Fruit fly (Drosophila melanogaster) whole organism, embryonic: ENCODE data around the gene Tim17b1.

Experiments
- Awh ChIP-seq: fragments of 200-800 bp; sonication (Bioruptor generic); IDR thresholded peaks from 2 replicates; pipeline ENCODE4, ENCODE4 v1.3.6; 2022; ENCODE audit warnings: missing biosample characterization, missing genetic modification characterization
- CG10959 ChIP-seq: fragments of 200-800 bp; sonication (Bioruptor generic); IDR thresholded peaks from 2 replicates; pipeline ENCODE4 v1.3.6; 2022; ENCODE audit warnings: missing biosample characterization, missing genetic modification characterization
- CG11085 ChIP-seq: fragments of 200-800 bp; sonication (Bioruptor generic); IDR thresholded peaks from 2 replicates; pipeline ENCODE4 v1.3.6; 2022; ENCODE audit warnings: missing biosample characterization, missing genetic modification characterization
- CG11456 ChIP-seq: fragments of 200-800 bp; sonication (Bioruptor generic); IDR thresholded peaks from 3 replicates; pipeline ENCODE4 v1.3.6; 2022; ENCODE audit warnings: missing biosample characterization, missing genetic modification characterization
- CG12155 ChIP-seq: fragments of 200-800 bp; sonication (Bioruptor generic); optimal IDR thresholded peaks from 3 replicates; lab custom pipeline; 2016; ENCODE audit warnings: missing biosample characterization, missing genetic modification characterization
- CG1233 ChIP-seq: fragments of 200-800 bp; sonication (Bioruptor generic); optimal IDR thresholded peaks from 4 replicates; lab custom pipeline; 2018; ENCODE audit warnings: missing biosample characterization, mild to moderate bottlenecking, missing genetic modification characterization
- CG12391 ChIP-seq: fragments of 200-800 bp; sonication (Bioruptor generic); optimal IDR thresholded peaks from 3 replicates; lab custom pipeline; 2018; ENCODE audit warnings: missing biosample characterization, mild to moderate bottlenecking, missing genetic modification characterization, moderate library complexity
- CG13123 ChIP-seq: fragments of 200-800 bp; sonication (Bioruptor generic); optimal IDR thresholded peaks from 2 replicates; lab custom pipeline; 2016; ENCODE audit warnings: missing biosample characterization, missing genetic modification characterization
- CG14050 ChIP-seq: fragments of 200-800 bp; sonication (Bioruptor generic); IDR thresholded peaks from 3 replicates; pipeline ENCODE4 v1.3.6; 2022; ENCODE audit warnings: missing biosample characterization, missing genetic modification characterization
- CG15514 ChIP-seq: fragments of 200-800 bp; sonication (Bioruptor generic); optimal IDR thresholded peaks from 3 replicates; lab custom pipeline; 2017; ENCODE audit warnings: missing biosample characterization, missing genetic modification characterization, mild to moderate bottlenecking, moderate library complexity, missing genetic modification reagents
- CG16813 ChIP-seq: fragments of 200-800 bp; sonication (Bioruptor generic); IDR thresholded peaks from 3 replicates; pipeline ENCODE4 v1.3.6; 2022; ENCODE audit warnings: missing biosample characterization, missing genetic modification characterization; ENCODE audit not compliant: partially characterized antibody
- CG17186 ChIP-seq: fragments of 200-800 bp; sonication (Bioruptor generic); optimal IDR thresholded peaks from 3 replicates; lab custom pipeline; 2017; ENCODE audit warnings: missing biosample characterization, missing genetic modification reagents, missing genetic modification characterization
- CG17568 ChIP-seq: fragments of 200-800 bp; sonication (Bioruptor generic); optimal IDR thresholded peaks from 2 replicates; lab custom pipeline; 2018; ENCODE audit warnings: missing biosample characterization, mild to moderate bottlenecking, missing genetic modification characterization, moderate library complexity
- CG17802 ChIP-seq: fragments of 200-800 bp; sonication (Bioruptor generic); optimal IDR thresholded peaks from 2 replicates; lab custom pipeline; 2018; ENCODE audit warnings: missing biosample characterization, mild to moderate bottlenecking, missing genetic modification characterization, moderate library complexity
- CG18599 ChIP-seq: fragments of 200-800 bp; sonication (Bioruptor generic); optimal IDR thresholded peaks from 3 replicates; lab custom pipeline; 2017; ENCODE audit warnings: missing biosample characterization, missing genetic modification characterization, mild to moderate bottlenecking, moderate library complexity, missing genetic modification reagents
- CG33213 ChIP-seq: fragments of 200-800 bp; sonication (Bioruptor generic); optimal IDR thresholded peaks from 3 replicates; lab custom pipeline; 2016; ENCODE audit warnings: missing biosample characterization, missing genetic modification characterization
- CG4328 ChIP-seq: fragments of 200-800 bp; sonication (Bioruptor generic); optimal IDR thresholded peaks from 3 replicates; lab custom pipeline; 2017; ENCODE audit warnings: missing biosample characterization, missing genetic modification reagents, missing genetic modification characterization
- CG43689 ChIP-seq: fragments of 200-800 bp; sonication (Bioruptor generic); IDR thresholded peaks from 2 replicates; pipeline ENCODE4 v1.3.6; 2022; ENCODE audit warnings: missing biosample characterization, missing genetic modification characterization
- CG7745 ChIP-seq: fragments of 200-800 bp; sonication (Bioruptor generic); optimal IDR thresholded peaks from 2 replicates; lab custom pipeline; 2018; ENCODE audit warnings: missing biosample characterization, mild to moderate bottlenecking, missing genetic modification characterization, moderate library complexity
- CG7839 ChIP-seq: fragments of 200-800 bp; sonication (Bioruptor generic); optimal IDR thresholded peaks from 3 replicates; lab custom pipeline; 2018; ENCODE audit warnings: missing biosample characterization, mild to moderate bottlenecking, missing genetic modification characterization, moderate library complexity
- CG7963 ChIP-seq: fragments of 200-800 bp; sonication (Bioruptor generic); IDR thresholded peaks from 3 replicates; pipeline ENCODE4 v1.3.6; 2022; ENCODE audit warnings: missing biosample characterization, missing genetic modification characterization; ENCODE audit not compliant: partially characterized antibody
- CG9609 ChIP-seq: fragments of 200-800 bp; sonication (Bioruptor generic); optimal IDR thresholded peaks from 3 replicates; lab custom pipeline; 2016; ENCODE audit warnings: missing biosample characterization, missing genetic modification characterization
- CG9797 ChIP-seq: fragments of 200-800 bp; sonication (Bioruptor generic); optimal IDR thresholded peaks from 3 replicates; lab custom pipeline; 2018; ENCODE audit warnings: missing biosample characterization, mild to moderate bottlenecking, missing genetic modification characterization
- CG9817 ChIP-seq: fragments of 200-800 bp; sonication (Bioruptor generic); optimal IDR thresholded peaks from 2 replicates; lab custom pipeline; 2018; ENCODE audit warnings: missing biosample characterization, mild to moderate bottlenecking, missing genetic modification characterization, moderate library complexity
- Dll ChIP-seq: fragments of 200-800 bp; sonication (Bioruptor generic); IDR thresholded peaks from 4 replicates; pipeline ENCODE4 v1.3.6; 2022; ENCODE audit warnings: missing biosample characterization, missing genetic modification characterization; ENCODE audit not compliant: partially characterized antibody
- Dp ChIP-seq: fragments of 200-800 bp; sonication (Bioruptor generic); optimal IDR thresholded peaks from 2 replicates; lab custom pipeline; 2018; ENCODE audit warnings: missing biosample characterization, mild to moderate bottlenecking, missing genetic modification characterization, moderate library complexity
- E2f2 ChIP-seq: fragments of 200-800 bp; sonication (Bioruptor generic); IDR thresholded peaks from 2 replicates; pipeline ENCODE4 v1.3.6; 2022; ENCODE audit warnings: missing biosample characterization, missing genetic modification characterization
- Fer3 ChIP-seq: fragments of 200-800 bp; sonication (Bioruptor generic); optimal IDR thresholded peaks from 2 replicates; lab custom pipeline; 2018; ENCODE audit warnings: missing biosample characterization, mild to moderate bottlenecking, missing genetic modification characterization, moderate library complexity
- Lhr ChIP-seq: fragments of 200-800 bp; sonication (Bioruptor generic); optimal IDR thresholded peaks from 3 replicates; lab custom pipeline; 2017; ENCODE audit warnings: mild to moderate bottlenecking, missing biosample characterization, missing genetic modification reagents, missing genetic modification characterization
- Lim3 ChIP-seq: fragments of 200-800 bp; sonication (Bioruptor generic); IDR thresholded peaks from 2 replicates; pipeline ENCODE4 v1.3.6; 2022; ENCODE audit warnings: missing biosample characterization, missing genetic modification characterization
- MBD-R2 ChIP-seq: fragments of 200-800 bp; sonication (Bioruptor generic); IDR thresholded peaks from 2 replicates; pipeline ENCODE4 v1.3.6; 2022; ENCODE audit warnings: missing biosample characterization, missing genetic modification characterization
- Myb ChIP-seq: fragments of 200-800 bp; sonication (Bioruptor generic); optimal IDR thresholded peaks from 2 replicates; lab custom pipeline; 2016; ENCODE audit warnings: missing biosample characterization, missing genetic modification characterization
- Neu2 ChIP-seq: fragments of 200-800 bp; sonication (Bioruptor generic); optimal IDR thresholded peaks from 3 replicates; lab custom pipeline; 2016; ENCODE audit warnings: missing biosample characterization, missing genetic modification characterization, borderline replicate concordance
- bcd ChIP-seq: fragments of 200-800 bp; sonication (Bioruptor generic); optimal IDR thresholded peaks from 2 replicates; lab custom pipeline; 2017; ENCODE audit warnings: missing biosample characterization, mild to moderate bottlenecking, missing genetic modification characterization
- br ChIP-seq: fragments of >200 bp; optimal IDR thresholded peaks from 2 replicates; lab custom pipeline; 2017
- caup ChIP-seq: fragments of 200-800 bp; sonication (Bioruptor generic); optimal IDR thresholded peaks from 3 replicates; lab custom pipeline; 2017; ENCODE audit warnings: missing biosample characterization, mild to moderate bottlenecking, missing genetic modification characterization, moderate library complexity; ENCODE audit not compliant: severe bottlenecking
- dati ChIP-seq: fragments of 200-800 bp; sonication (Bioruptor generic); IDR thresholded peaks from 2 replicates; pipeline ENCODE4 v1.3.6; 2022; ENCODE audit warnings: missing biosample characterization, missing genetic modification characterization
- emc ChIP-seq: fragments of 200-800 bp; sonication (Bioruptor generic); optimal IDR thresholded peaks from 2 replicates; lab custom pipeline; 2016; ENCODE audit warnings: missing biosample characterization, missing genetic modification characterization
- ewg ChIP-seq: fragments of 200-800 bp; sonication (Bioruptor generic); optimal IDR thresholded peaks from 3 replicates; lab custom pipeline; 2017; ENCODE audit warnings: mild to moderate bottlenecking, missing biosample characterization, missing genetic modification reagents, missing genetic modification characterization
- eyg ChIP-seq: fragments of 200-800 bp; sonication (Bioruptor generic); optimal IDR thresholded peaks from 3 replicates; lab custom pipeline; 2016; ENCODE audit warnings: missing biosample characterization, missing genetic modification characterization
- jing ChIP-seq: fragments of 200-800 bp; sonication (Bioruptor generic); optimal IDR thresholded peaks from 2 replicates; lab custom pipeline; 2018; ENCODE audit warnings: missing biosample characterization, mild to moderate bottlenecking, missing genetic modification characterization
- klu ChIP-seq: fragments of 200-800 bp; sonication (Bioruptor generic); IDR thresholded peaks from 2 replicates; pipeline ENCODE4 v1.3.6; 2022; ENCODE audit warnings: missing biosample characterization, missing genetic modification characterization
- oc ChIP-seq: fragments of 200-800 bp; sonication (Bioruptor generic); optimal IDR thresholded peaks from 2 replicates; lab custom pipeline; 2018; ENCODE audit warnings: missing biosample characterization, mild to moderate bottlenecking, missing genetic modification characterization, moderate library complexity
- odd ChIP-seq: fragments of 200-800 bp; sonication (Bioruptor generic); optimal IDR thresholded peaks from 2 replicates; lab custom pipeline; 2017; ENCODE audit warnings: missing biosample characterization, mild to moderate bottlenecking, missing genetic modification characterization
- org-1 ChIP-seq: fragments of 200-800 bp; sonication (Bioruptor generic); optimal IDR thresholded peaks from 2 replicates; lab custom pipeline; 2017; ENCODE audit warnings: missing biosample characterization, missing genetic modification characterization
- so ChIP-seq: fragments of 200-800 bp; sonication (Bioruptor generic); IDR thresholded peaks from 3 replicates; pipeline ENCODE4 v1.3.6; 2022; ENCODE audit warnings: missing biosample characterization, missing genetic modification characterization
- sqz ChIP-seq: fragments of 200-800 bp; sonication (Bioruptor generic); optimal IDR thresholded peaks from 3 replicates; lab custom pipeline; 2018; ENCODE audit warnings: missing biosample characterization, mild to moderate bottlenecking, missing genetic modification characterization
- twi ChIP-seq: fragments of 200-800 bp; optimal IDR thresholded peaks from 2 replicates; lab custom pipeline; 2019; ENCODE audit warnings: missing biosample characterization, mild to moderate bottlenecking, missing genetic modification characterization, moderate library complexity
- usp ChIP-seq: fragments of >200 bp; optimal IDR thresholded peaks from 2 replicates; lab custom pipeline; 2017; ENCODE audit warnings: missing biosample characterization, missing genetic modification characterization
- vvl ChIP-seq: fragments of 200-800 bp; sonication (Bioruptor generic); IDR thresholded peaks from 2 replicates; pipeline ENCODE4 v1.3.6; 2022; ENCODE audit warnings: missing biosample characterization, missing genetic modification characterization

The Tim17b1 gene

DNA sequence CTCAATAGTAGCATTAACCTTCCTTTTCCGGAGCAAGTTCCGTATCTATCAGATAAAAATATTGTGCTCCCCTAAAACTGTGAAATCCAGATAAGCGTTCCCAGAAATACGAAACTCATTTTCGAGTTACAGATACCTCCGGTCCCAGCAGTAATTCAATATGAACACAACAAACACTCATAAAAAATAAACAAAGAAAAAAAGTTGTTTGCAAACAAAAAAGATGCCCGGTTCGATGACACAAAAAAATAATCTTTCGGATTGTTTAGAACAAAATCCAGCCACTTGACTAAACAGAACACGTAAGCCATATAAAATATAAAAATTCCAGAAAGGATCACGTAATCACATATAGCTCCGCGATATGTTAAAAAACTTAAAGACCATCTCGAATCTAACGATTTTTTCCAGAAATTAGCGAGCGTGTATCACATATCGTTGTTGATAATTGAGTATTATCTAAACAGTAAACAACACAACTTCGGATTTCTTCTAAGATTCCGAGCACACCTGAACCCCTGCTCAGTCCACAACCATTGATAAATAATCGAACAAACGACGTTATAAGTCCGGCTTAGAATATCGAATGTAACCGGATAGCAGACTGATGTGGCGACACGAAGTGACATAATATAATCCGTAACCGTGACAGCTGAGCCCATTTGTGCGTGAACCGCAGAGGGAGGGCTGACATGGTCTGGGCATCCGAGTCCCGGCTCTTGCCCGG, 19.3 kb downstream of the Tim17b1 start (continued):
- TF ChIP-seq Dp (GFP tag; lab: Kevin White, UChicago) (no peak), vvl (GFP tag; lab: Robert Waterston, UW) (no peak), Lim3 (GFP tag; lab: Robert Waterston, UW) (no peak), CG16813 (GFP tag; lab: Robert Waterston, UW) (no peak), CG15514 (no peak), sqz (GFP tag; lab: Kevin White, UChicago) (peak; percentile 82), CG33213 (GFP tag; lab: Kevin White, UChicago) (no peak), CG43689 (no peak), CG9609 (GFP tag; lab: Kevin White, UChicago) (no peak), twi (tag; lab: Kevin White, UChicago) (no peak), CG10959 (GFP tag; lab: Robert Waterston, UW) (no peak), CG14050 (no peak), CG11085 (GFP tag; lab: Robert Waterston, UW) (no peak), bcd (GFP tag; lab: Kevin White, UChicago) (peak; percentile 16), caup (GFP tag; lab: Kevin White, UChicago) (no peak), CG18599 (GFP tag; lab: Kevin White, UChicago) (peak; percentile 55), jing (GFP tag; lab: Kevin White, UChicago) (no peak), usp (no peak), so (GFP tag; lab: Robert Waterston, UW) (peak; percentile 41; the same call in 1 of the 3 replicates), ewg (GFP tag; lab: Kevin White, UChicago) (no peak), CG17186 (GFP tag; lab: Kevin White, UChicago) (no peak), br (lab: Kevin White, UChicago) (no peak), Myb (no peak), CG17802 (tag; lab: Kevin White, UChicago) (no peak), CG7839 (tag; lab: Kevin White, UChicago) (peak; percentile 7), CG12391 (tag; lab: Kevin White, UChicago) (peak; percentile 31), CG11456 (GFP tag; lab: Robert Waterston, UW) (no peak), org-1 (peak; percentile 38), E2f2 (no peak), MBD-R2 (GFP tag; lab: Robert Waterston, UW) (no peak), CG7745 (tag; lab: Kevin White, UChicago) (peak; percentile 85), oc (tag; lab: Kevin White, UChicago) (peak; percentile 75), Neu2 (GFP tag; lab: Kevin White, UChicago) (no peak), Lhr (peak; percentile 56), CG13123 (peak; percentile 12), eyg (GFP tag; lab: Kevin White, UChicago) (no peak), klu (GFP tag; lab: Robert Waterston, UW) (no peak), CG1233 (peak; percentile 46), CG17568 (GFP tag; lab: Kevin White, UChicago) (peak; percentile 79), CG7963 (GFP tag; lab: Robert Waterston, UW) (no peak), Dll (GFP tag; lab: Robert Waterston, UW) (no peak), CG4328 (GFP tag; lab: Kevin White, UChicago) (peak; percentile 13), odd (GFP tag; lab: Kevin White, UChicago) (peak; percentile 71), emc (GFP tag; lab: Kevin White, UChicago) (no peak), CG9797 (GFP tag; lab: Kevin White, UChicago) (no peak), Awh (GFP tag; lab: Robert Waterston, UW) (peak; percentile 63; the same call in 1 of the 2 replicates), dati (GFP tag; lab: Robert Waterston, UW) (no peak), CG12155 (GFP tag; lab: Kevin White, UChicago) (peak; percentile 8), CG9817 (tag; lab: Kevin White, UChicago) (no peak), Fer3 (tag; lab: Kevin White, UChicago) (peak; percentile 4)
